Worm (Caenorhabditis elegans) whole organism, midembryonic: Measurements from ENCODE around the gene sdz-36.

Source experiments
- T22C8.4 ChIP-seq: fragments of 200-800 bp; sonication (Bioruptor generic); IDR thresholded peaks from 2 replicates; pipeline ENCODE4 v1.3.6; 2022; ENCODE audit warnings: missing genetic modification characterization, missing compliant biosample characterization
- cog-1 ChIP-seq: sonication (generic microtip); optimal IDR thresholded peaks from 2 replicates; lab custom pipeline; 2016; ENCODE audit warnings: missing genetic modification characterization, missing compliant biosample characterization
- flt-1 ChIP-seq: fragments of 200-800 bp; sonication (Bioruptor generic); IDR thresholded peaks from 2 replicates; pipeline ENCODE4 v1.3.6; 2022; ENCODE audit warnings: missing genetic modification characterization, missing compliant biosample characterization
- klf-2 ChIP-seq: fragments of 200-800 bp; sonication (Bioruptor generic); conservative IDR thresholded peaks from 2 replicates; pipeline ENCODE4 v1.3.6; 2022; ENCODE audit warnings: missing genetic modification reagents, missing genetic modification characterization, missing compliant biosample characterization
- med-1 ChIP-seq: sonication (generic microtip); optimal IDR thresholded peaks from 2 replicates; lab custom pipeline; 2017; ENCODE audit warnings: missing genetic modification characterization, mild to moderate bottlenecking, missing compliant biosample characterization, antibody characterized with exemption, missing genetic modification reagents; ENCODE audit not compliant: insufficient read depth
- ref-1 ChIP-seq: fragments of 200-800 bp; sonication (Bioruptor generic); conservative IDR thresholded peaks from 2 replicates; pipeline ENCODE4 v1.3.6; 2022; ENCODE audit warnings: missing genetic modification reagents, missing genetic modification characterization, missing compliant biosample characterization
- tab-1 ChIP-seq: fragments of 200-800 bp; sonication (Bioruptor generic); IDR thresholded peaks from 2 replicates; pipeline ENCODE4 v1.3.6; 2022; ENCODE audit warnings: missing genetic modification characterization, missing compliant biosample characterization
- ztf-23 ChIP-seq: fragments of 200-800 bp; sonication (Bioruptor generic); IDR thresholded peaks from 2 replicates; pipeline ENCODE4 v1.3.6; 2022; ENCODE audit warnings: missing genetic modification reagents, missing genetic modification characterization, missing compliant biosample characterization
- ztf-29 ChIP-seq: fragments of 200-800 bp; sonication (Bioruptor generic); IDR thresholded peaks from 2 replicates; pipeline ENCODE4 v1.3.6; 2022; ENCODE audit warnings: missing genetic modification reagents, missing genetic modification characterization, missing compliant biosample characterization

Gene sdz-36

DNA sequence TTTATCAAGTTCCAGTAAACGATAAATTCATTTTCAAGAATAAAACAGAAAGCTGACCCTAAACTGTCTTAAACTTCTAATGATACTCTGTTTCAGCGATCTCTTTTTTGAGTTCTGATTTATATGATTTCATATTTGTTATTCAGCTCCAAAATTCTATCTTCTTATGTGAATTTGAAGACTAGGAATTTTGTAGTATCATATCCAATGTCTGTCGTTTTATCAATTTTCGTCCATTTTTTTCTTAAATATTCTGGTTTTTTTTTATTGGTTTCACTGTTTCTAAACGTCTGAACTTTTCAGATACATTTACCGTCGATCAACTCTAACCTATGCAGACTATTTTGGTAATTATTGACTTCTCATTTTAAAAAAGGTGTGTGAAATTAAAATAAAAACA is 34.2 kb downstream of the sdz-36 start, which contains the start of the genes nhr-138 and C28D4.18:
Gene nhr-138, plus strand, starts transcription at position 304 of the 400 bp plus-strand sequence.
Gene C28D4.18, plus strand, starts transcription at position 333 of the 400 bp plus-strand sequence.
- no peak for TF ChIP-seq T22C8.4 (GFP tag; lab: Robert Waterston, UW)
- no peak for TF ChIP-seq med-1 (GFP tag; lab: Kevin White, UChicago)
- no peak for TF ChIP-seq tab-1 (GFP tag; lab: Robert Waterston, UW)
- TF ChIP-seq ztf-29 (GFP tag; lab: Robert Waterston, UW): no peak
- no peak for TF ChIP-seq flt-1
- TF ChIP-seq cog-1 (tag; lab: Kevin White, UChicago): no peak
- no peak for TF ChIP-seq klf-2 (GFP tag; lab: Robert Waterston, UW)
- no peak for TF ChIP-seq ref-1 (GFP tag; lab: Robert Waterston, UW)
- TF ChIP-seq ztf-23: no peak

ce11 chrIV:9725468-9725985 is 34.8 kb downstream of the sdz-36 start:
- TF ChIP-seq T22C8.4 (GFP tag; lab: Robert Waterston, UW) (no peak), med-1 (GFP tag; lab: Kevin White, UChicago) (no peak), cog-1 (tag; lab: Kevin White, UChicago) (no peak), ztf-29 (GFP tag; lab: Robert Waterston, UW) (no peak)

- no peak for TF ChIP-seq ztf-29 (GFP tag; lab: Robert Waterston, UW)
- TF ChIP-seq klf-2 (GFP tag; lab: Robert Waterston, UW): no peak
- TF ChIP-seq flt-1: no peak
- TF ChIP-seq ref-1 (GFP tag; lab: Robert Waterston, UW): no peak
- TF ChIP-seq tab-1 (GFP tag; lab: Robert Waterston, UW): no peak
- TF ChIP-seq T22C8.4 (GFP tag; lab: Robert Waterston, UW): no peak
- no peak for TF ChIP-seq med-1 (GFP tag; lab: Kevin White, UChicago)
- TF ChIP-seq cog-1 (tag; lab: Kevin White, UChicago): no peak
- no peak for TF ChIP-seq ztf-23
Measured at ce11 chrIV:9727217-9727616, 36.5 kb downstream of the sdz-36 start.

DNA sequence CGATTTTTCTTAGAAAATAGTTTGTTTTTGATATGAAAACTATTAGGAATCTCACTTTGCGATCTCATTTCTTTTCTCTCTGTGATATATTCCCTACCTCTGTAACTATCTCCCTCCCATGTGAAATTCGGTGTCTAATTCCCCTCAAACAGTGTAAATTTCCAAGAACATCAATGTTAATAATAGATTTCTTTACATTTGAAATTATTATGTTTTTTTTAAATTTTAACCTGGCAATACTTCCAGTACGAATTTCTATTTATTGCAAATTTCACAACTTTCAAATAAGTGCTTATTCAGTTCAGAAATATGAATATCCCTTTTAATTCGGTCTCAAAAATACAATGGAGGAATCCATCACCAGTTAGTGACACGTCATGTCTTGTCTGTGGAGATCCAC is 37.6 kb downstream of the sdz-36 start, which contains the start of gene nhr-100:
Gene nhr-100, plus strand, starts transcription at position 301 of the 400 bp plus-strand sequence.
- TF ChIP-seq flt-1: no peak
- TF ChIP-seq T22C8.4 (GFP tag; lab: Robert Waterston, UW): no peak
- TF ChIP-seq med-1 (GFP tag; lab: Kevin White, UChicago): no peak
- no peak for TF ChIP-seq ztf-29 (GFP tag; lab: Robert Waterston, UW)
- TF ChIP-seq ref-1 (GFP tag; lab: Robert Waterston, UW): no peak
- TF ChIP-seq ztf-23: no peak
- no peak for TF ChIP-seq klf-2 (GFP tag; lab: Robert Waterston, UW)
- TF ChIP-seq tab-1 (GFP tag; lab: Robert Waterston, UW): no peak
- TF ChIP-seq cog-1 (tag; lab: Kevin White, UChicago): no peak

DNA sequence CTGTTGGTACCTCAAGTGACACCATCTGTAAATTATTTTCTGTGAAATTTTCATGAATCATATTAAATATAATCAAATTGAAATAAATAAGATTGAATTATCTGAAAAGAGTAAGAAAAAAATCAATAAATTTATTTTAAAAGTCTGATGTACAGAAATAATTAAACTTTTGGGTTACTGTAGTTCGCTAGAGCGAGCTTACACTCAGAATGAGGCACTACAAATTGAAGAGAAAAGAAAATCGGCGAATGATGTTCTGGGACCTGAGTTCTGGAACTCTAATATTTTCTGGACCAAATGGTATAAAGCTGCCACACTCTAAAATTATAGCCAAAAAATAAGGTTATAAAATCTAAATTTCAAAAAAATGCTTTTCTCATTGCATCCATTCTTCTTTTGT is 43.2 kb downstream of the sdz-36 start:
- TF ChIP-seq T22C8.4 (GFP tag; lab: Robert Waterston, UW) (no peak), med-1 (GFP tag; lab: Kevin White, UChicago) (no peak), klf-2 (GFP tag; lab: Robert Waterston, UW) (no peak), flt-1 (no peak), ref-1 (GFP tag; lab: Robert Waterston, UW) (no peak), cog-1 (tag; lab: Kevin White, UChicago) (no peak), ztf-29 (GFP tag; lab: Robert Waterston, UW) (no peak), ztf-23 (no peak), tab-1 (GFP tag; lab: Robert Waterston, UW) (no peak)

DNA sequence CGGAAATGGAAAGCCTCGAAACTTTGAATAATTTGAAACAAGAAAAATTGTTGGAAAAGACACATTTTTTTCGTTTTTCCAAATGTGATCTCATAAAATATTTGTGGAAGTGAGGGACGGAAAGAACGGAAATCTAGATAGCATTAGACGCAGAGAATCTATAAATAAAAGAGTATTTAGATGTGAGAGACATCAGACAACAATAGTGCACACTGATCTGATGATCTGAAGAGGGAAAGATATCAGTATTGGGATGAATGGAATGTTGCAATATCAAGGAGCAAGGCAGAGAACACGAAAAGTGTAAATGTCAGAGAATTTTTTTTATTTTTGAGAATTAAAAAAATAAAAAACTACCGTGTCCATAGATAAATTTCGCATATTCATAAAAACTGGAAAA is 44.1 kb downstream of the sdz-36 start:
- TF ChIP-seq T22C8.4 (GFP tag; lab: Robert Waterston, UW): no peak
- no peak for TF ChIP-seq ztf-29 (GFP tag; lab: Robert Waterston, UW)
- TF ChIP-seq ztf-23: no peak
- no peak for TF ChIP-seq flt-1
- TF ChIP-seq cog-1 (tag; lab: Kevin White, UChicago): no peak
- no peak for TF ChIP-seq klf-2 (GFP tag; lab: Robert Waterston, UW)
- no peak for TF ChIP-seq med-1 (GFP tag; lab: Kevin White, UChicago)

ce11 chrIV:9735750-9736149 is 45.0 kb downstream of the sdz-36 start:
- TF ChIP-seq cog-1 (tag; lab: Kevin White, UChicago): no peak
- TF ChIP-seq med-1 (GFP tag; lab: Kevin White, UChicago): no peak
- no peak for TF ChIP-seq ztf-23
- no peak for TF ChIP-seq klf-2 (GFP tag; lab: Robert Waterston, UW)
- no peak for TF ChIP-seq tab-1 (GFP tag; lab: Robert Waterston, UW)
- TF ChIP-seq ztf-29 (GFP tag; lab: Robert Waterston, UW): no peak
- no peak for TF ChIP-seq T22C8.4 (GFP tag; lab: Robert Waterston, UW)
- no peak for TF ChIP-seq ref-1 (GFP tag; lab: Robert Waterston, UW)

DNA sequence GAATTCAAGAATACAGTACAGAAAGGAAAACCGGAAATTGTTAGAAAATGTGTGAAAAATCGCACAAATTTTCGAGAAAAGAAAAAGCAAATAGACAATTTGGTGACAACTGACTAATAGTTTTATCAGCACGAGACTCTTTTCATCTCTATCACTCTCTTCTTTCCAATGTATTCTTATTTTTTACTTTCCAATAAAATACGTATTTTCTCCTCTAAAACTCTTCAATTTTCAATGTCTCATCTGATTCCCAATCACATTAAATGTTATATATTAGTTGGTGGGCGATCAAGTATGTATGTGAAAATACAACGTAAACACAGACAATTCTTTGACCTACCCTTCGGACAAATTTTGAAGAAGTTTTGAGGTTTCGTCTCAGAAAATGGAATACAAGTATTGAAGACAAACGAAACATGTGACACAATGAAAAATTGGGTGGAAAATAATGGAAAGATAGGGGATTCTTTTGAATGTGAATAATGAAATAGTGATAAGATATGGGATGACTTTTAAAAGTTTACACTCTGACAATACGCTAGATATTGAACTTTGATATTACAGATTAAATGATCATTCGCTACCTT is 46.6 kb downstream of the sdz-36 start, which contains the start of gene cka-1:
Gene cka-1, minus strand, starts transcription at position 418 of the 587 bp plus-strand sequence.
- no peak for TF ChIP-seq T22C8.4 (GFP tag; lab: Robert Waterston, UW)

DNA sequence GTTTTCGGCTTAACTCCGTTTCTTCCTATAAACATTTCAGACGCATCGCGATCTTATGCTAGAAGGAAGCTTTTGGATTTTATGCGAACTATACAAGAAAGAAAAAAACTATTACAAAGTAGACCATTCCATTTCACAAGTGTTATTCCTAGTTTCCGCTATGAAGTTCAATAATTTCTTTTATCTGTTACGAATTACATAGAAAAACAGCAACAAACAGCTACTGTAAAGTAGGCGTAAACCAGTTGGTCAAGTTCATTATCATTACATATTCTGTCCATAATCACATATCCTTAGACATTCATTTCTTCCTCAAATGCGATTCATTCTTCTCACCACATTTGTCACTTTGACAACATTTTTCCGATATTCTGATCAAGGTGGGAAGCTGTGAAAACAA is 47.5 kb downstream of the sdz-36 start, which contains the start of gene C28D4.10:
Gene C28D4.10, plus strand, starts transcription at position 301 of the 400 bp plus-strand sequence.
- TF ChIP-seq med-1 (GFP tag; lab: Kevin White, UChicago) (no peak), T22C8.4 (GFP tag; lab: Robert Waterston, UW) (no peak), ztf-23 (no peak), cog-1 (tag; lab: Kevin White, UChicago) (no peak), flt-1 (no peak), tab-1 (GFP tag; lab: Robert Waterston, UW) (no peak), ztf-29 (GFP tag; lab: Robert Waterston, UW) (no peak), klf-2 (GFP tag; lab: Robert Waterston, UW) (no peak), ref-1 (GFP tag; lab: Robert Waterston, UW) (no peak)
